Fruit fly (Drosophila melanogaster) S2 (cell line): ENCODE results near the gene zfh2.

ENCODE experiments used
- CG8478 ChIP-seq: fragments of >200 bp; optimal IDR thresholded peaks from 2 replicates; lab custom pipeline; 2018
- CTCF ChIP-seq, 2 experiments: fragments of >200 bp; optimal IDR thresholded peaks; 2 replicates each; lab custom pipeline; 2018

- no peak for TF ChIP-seq CTCF (optimal IDR thresholded peaks at IDR 0.05; lab: Kevin White, UChicago)
- TF ChIP-seq CG8478: no peak
These were observed 74.8 kb downstream of the zfh2 start for dm6 chr4:576439-576838.
